Fruit fly (Drosophila melanogaster): Measurements from ENCODE around the gene ScsbetaA.

The ScsbetaA gene

DNA sequence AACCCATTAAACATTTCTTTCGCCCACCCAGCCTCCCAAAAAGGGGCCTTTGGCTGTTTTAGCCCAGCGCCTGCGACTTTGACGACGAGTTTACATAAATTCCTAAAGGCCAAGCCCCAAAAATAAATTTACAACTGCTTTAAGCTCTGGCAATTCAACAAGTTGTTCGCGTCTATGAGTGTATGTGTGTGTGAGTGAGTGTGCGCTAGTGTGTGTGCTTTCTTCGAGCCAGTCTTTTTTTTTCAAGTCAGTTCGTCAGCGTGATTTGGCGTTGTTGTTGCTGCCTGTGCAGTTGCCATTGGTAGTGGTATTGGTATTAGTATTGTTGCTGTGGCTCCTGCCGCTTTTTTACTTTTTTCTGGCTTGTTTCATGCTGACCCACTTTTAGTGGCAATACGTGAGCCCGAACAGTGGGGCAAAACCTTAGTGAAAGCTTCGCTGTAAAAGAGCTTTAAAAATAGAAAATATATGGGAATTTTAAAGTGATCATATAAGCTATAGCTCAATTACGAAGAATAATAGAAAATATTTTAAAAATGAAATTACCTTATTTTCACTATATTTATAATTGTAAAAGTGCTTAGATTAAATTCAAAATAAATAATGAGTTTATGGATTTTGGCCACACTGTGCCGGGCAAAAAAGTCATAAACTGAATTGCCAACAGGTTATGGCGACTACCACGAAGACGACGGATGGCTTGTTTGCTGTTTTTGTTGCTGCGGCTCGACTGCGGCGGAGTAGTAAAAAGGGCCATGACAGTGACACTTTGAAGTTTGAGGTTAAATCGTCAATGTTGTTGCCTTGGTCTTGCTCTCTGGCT lies 7.2 kb downstream of the ScsbetaA start (continued):
- TF ChIP-seq schlank (tag; optimal IDR thresholded peaks at IDR 0.05) (no peak), CG10565 (GFP tag; optimal IDR thresholded peaks at IDR 0.05) (no peak), CG31441 (GFP tag; IDR thresholded peaks at IDR 0.05) (peak; percentile 92), Hr3 (GFP tag; optimal IDR thresholded peaks at IDR 0.05) (peak; percentile 83), ftz-f1 (GFP tag; optimal IDR thresholded peaks at IDR 0.05) (peak; percentile 86), unpg (GFP tag; optimal IDR thresholded peaks at IDR 0.05) (peak; percentile 93), CG7839 (tag; optimal IDR thresholded peaks at IDR 0.05) (peak; percentile 93), Lpt (GFP tag; optimal IDR thresholded peaks at IDR 0.05) (no peak), CG13624 (GFP tag; optimal IDR thresholded peaks at IDR 0.05) (no peak), gcm (GFP tag; optimal IDR thresholded peaks at IDR 0.05) (peak; percentile 87), esg (GFP tag; conservative IDR thresholded peaks at IDR 0.05) (peak; percentile 80), sob (GFP tag; IDR thresholded peaks at IDR 0.05) (peak; percentile 83), dmrt11E (tag; optimal IDR thresholded peaks at IDR 0.05) (peak; percentile 58), onecut (GFP tag; IDR thresholded peaks at IDR 0.05) (peak; percentile 76), Tbp (GFP tag; optimal IDR thresholded peaks at IDR 0.05) (no peak), CG18262 (tag; optimal IDR thresholded peaks at IDR 0.05) (peak; percentile 93), CG2202 (tag; optimal IDR thresholded peaks at IDR 0.05) (peak; percentile 59), sc (optimal IDR thresholded peaks at IDR 0.05) (no peak), sc (GFP tag; optimal IDR thresholded peaks at IDR 0.05) (peak; percentile 71), CG14050 (GFP tag; IDR thresholded peaks at IDR 0.05) (peak; percentile 69; the same call in 2 of the 3 replicates), kni (GFP tag; optimal IDR thresholded peaks at IDR 0.05) (peak; percentile 63), Ets65A (GFP tag) (peak; percentile 90), CG9797 (GFP tag; optimal IDR thresholded peaks at IDR 0.05) (no peak), CG5180 (GFP tag; optimal IDR thresholded peaks at IDR 0.05) (peak; percentile 73), ems (GFP tag; optimal IDR thresholded peaks at IDR 0.05) (peak; percentile 33), Ravus (GFP tag; IDR thresholded peaks at IDR 0.05) (peak; percentile 40), trem (tag; optimal IDR thresholded peaks at IDR 0.05) (peak; percentile 66), jing (GFP tag; optimal IDR thresholded peaks at IDR 0.05) (peak; percentile 55), CG18476 (GFP tag; optimal IDR thresholded peaks at IDR 0.05) (peak; percentile 65), CG6272 (GFP tag; IDR thresholded peaks at IDR 0.05) (peak; percentile 50; the same call in 1 of the 2 replicates), inv (GFP tag; IDR thresholded peaks at IDR 0.05; ENCODE audit: partially characterized antibody) (no peak), CG10267 (tag; optimal IDR thresholded peaks at IDR 0.05) (peak; percentile 82), tx (GFP tag; optimal IDR thresholded peaks at IDR 0.05) (no peak), hb (GFP tag; IDR thresholded peaks at IDR 0.05; ENCODE audit: partially characterized antibody) (no peak), TFAM (GFP tag; optimal IDR thresholded peaks at IDR 0.05) (no peak), Dip2 (GFP tag; IDR thresholded peaks at IDR 0.05) (no peak), CG2120 (GFP tag; optimal IDR thresholded peaks at IDR 0.05) (peak; percentile 31), gt (GFP tag; IDR thresholded peaks at IDR 0.05) (peak; percentile 48; the same call in 1 of the 2 replicates), oc (tag; optimal IDR thresholded peaks at IDR 0.05) (peak; percentile 60), gsb-n (tag; optimal IDR thresholded peaks at IDR 0.05) (peak; percentile 90), tll (GFP tag; optimal IDR thresholded peaks at IDR 0.05) (no peak), CG6254 (GFP tag; optimal IDR thresholded peaks at IDR 0.05) (peak; percentile 86), CG9215 (GFP tag; IDR thresholded peaks at IDR 0.05) (peak; percentile 35), jigr1 (GFP tag; IDR thresholded peaks at IDR 0.05) (peak; percentile 65), CG11696 (GFP tag; IDR thresholded peaks at IDR 0.05) (0 out of 2 replicates have a peak, but pooled peaks have one; percentile 35), ewg (GFP tag; optimal IDR thresholded peaks at IDR 0.05) (peak; percentile 71), CG8478 (optimal IDR thresholded peaks at IDR 0.05) (no peak), CG16779 (GFP tag; IDR thresholded peaks at IDR 0.05) (no peak), CG11085 (GFP tag; IDR thresholded peaks at IDR 0.05) (no peak), CG17361 (GFP tag; IDR thresholded peaks at IDR 0.05) (peak; percentile 92)
